Worm (Caenorhabditis elegans): Measurements from ENCODE around the gene nlp-21.

nlp-21 gene

DNA sequence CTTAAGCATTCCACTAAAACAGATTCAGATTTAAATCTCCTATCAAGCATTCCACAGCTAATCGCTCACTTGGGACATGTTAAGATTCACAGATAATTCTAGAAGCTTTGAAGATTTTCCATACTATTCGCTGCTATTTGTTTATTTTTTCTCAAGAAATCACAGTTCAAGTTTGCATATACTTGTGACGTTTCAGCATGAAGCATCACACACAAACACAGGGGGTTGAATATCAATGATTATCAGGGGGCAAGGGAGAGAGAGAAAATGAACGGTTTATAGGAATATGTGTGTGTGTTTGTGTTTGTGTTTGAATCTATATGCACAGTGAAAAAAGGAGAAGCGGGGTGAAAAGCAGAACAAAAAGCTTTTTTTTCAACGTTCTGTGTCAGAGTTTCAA lies 9.7 kb upstream of the nlp-21 start, which contains the start of gene Y47D3B.12:
Gene Y47D3B.12 (plus strand): TSS at position 301 of the 400 bp plus-strand sequence.
- TF ChIP-seq pes-1 (GFP tag; IDR thresholded peaks at IDR 0.05): no peak
- TF ChIP-seq hmbx-1 (tag; optimal IDR thresholded peaks at IDR 0.05): no peak
- TF ChIP-seq ets-7 (tag; optimal IDR thresholded peaks at IDR 0.05): no peak
- TF ChIP-seq scrt-1 (GFP tag; IDR thresholded peaks at IDR 0.05): no peak
- no peak for TF ChIP-seq hnd-1 (tag; optimal IDR thresholded peaks at IDR 0.05)
- no peak for TF ChIP-seq ceh-36 (tag; optimal IDR thresholded peaks at IDR 0.05)
- no peak for TF ChIP-seq tra-4 (tag; optimal IDR thresholded peaks at IDR 0.05)

ce11 chrIII:11397499-11397898 lies 4.4 kb upstream of the nlp-21 start, which contains the start of gene Y47D3B.3:
Gene Y47D3B.3 (plus strand): TSS chrIII:11397799.
- no peak for TF ChIP-seq ama-1 (optimal IDR thresholded peaks at IDR 0.05)

ce11 chrIII:11392740-11393139 lies 322 bp downstream of the nlp-21 start:
- TF ChIP-seq ceh-13 (GFP tag; optimal IDR thresholded peaks at IDR 0.05) (no peak), hmg-4 (GFP tag; optimal IDR thresholded peaks at IDR 0.05) (no peak), scrt-1 (GFP tag; IDR thresholded peaks at IDR 0.05) (no peak; the same call in 1 of the 2 replicates), aly-1 (tag; optimal IDR thresholded peaks at IDR 0.05) (no peak), F13C5.2 (tag; optimal IDR thresholded peaks at IDR 0.05) (no peak), flt-1 (GFP tag; IDR thresholded peaks at IDR 0.05) (no peak), hmbx-1 (tag; optimal IDR thresholded peaks at IDR 0.05) (no peak), ceh-36 (tag; optimal IDR thresholded peaks at IDR 0.05) (peak; percentile 90)

DNA sequence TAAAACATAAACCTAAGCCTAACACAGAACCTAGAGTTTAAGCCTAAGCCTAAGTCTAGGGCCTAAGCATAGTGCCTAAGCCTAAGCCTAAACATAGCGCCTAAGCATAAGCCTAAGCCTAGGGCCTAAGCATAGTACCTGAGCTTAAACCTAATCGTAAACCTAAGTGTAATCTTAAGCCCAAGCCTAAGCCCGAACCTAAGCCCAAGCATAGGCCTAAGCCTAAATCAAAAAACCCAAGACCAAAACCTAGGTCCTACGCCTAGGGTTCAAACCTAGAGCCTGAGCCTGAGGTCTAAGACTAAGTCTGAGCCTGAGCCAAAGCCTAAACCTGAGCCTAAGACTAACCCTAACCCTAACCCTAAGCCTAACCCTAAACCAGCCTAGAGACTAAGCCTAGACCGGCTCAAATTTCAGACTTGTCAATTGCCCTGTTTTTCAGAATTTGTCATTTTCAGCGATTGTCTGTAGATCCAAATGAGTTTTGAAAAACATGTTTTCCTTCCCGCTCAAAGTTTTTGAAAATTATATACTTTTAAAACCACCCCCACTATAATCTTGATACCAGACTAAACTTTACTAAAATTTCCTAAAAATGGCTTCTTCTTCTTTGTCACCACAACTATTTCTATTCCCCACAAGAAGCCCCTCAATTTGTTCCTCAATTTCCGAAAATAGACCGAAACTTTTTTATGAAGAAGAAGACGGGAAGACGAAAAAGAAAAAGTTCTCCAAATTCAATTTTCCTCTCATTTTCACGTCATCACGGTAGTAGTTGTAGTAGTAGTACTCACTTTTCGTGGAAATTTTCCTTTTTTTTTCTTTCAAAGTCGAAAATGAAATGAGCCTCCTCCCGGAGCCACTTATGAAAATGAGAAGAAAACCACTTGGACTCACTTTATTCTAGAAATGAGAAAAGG lies 1.2 kb downstream of the nlp-21 start:
- TF ChIP-seq ceh-36 (tag; optimal IDR thresholded peaks at IDR 0.05) (peak; percentile 20), pes-1 (GFP tag; IDR thresholded peaks at IDR 0.05) (no peak)

DNA sequence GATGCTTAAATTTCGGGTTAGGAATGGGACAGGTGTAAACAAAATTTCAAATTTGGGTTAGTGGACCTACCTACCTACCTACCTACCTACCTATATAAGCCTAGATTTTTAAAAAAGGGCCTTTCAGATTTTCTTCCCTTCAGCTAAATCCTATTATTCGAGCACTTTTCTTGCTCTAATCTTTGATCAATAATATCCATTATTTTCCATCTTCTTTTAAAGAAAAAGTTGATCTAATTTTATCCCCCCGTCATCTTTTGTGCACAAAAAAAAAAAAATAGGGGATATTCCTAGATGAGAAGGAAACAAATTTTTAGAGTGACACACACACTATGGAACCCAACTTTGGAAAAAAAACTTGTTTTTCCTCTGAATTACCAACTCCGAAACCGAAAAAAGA lies 2.2 kb downstream of the nlp-21 start:
- no peak for TF ChIP-seq tra-4 (tag; optimal IDR thresholded peaks at IDR 0.05)
- TF ChIP-seq B0310.2 (tag; optimal IDR thresholded peaks at IDR 0.05): no peak
- no peak for TF ChIP-seq hmbx-1 (tag; optimal IDR thresholded peaks at IDR 0.05)
- no peak for TF ChIP-seq ama-1 (optimal IDR thresholded peaks at IDR 0.05)
- TF ChIP-seq hnd-1 (tag; optimal IDR thresholded peaks at IDR 0.05): no peak
- no peak for TF ChIP-seq hmg-4 (GFP tag; optimal IDR thresholded peaks at IDR 0.05)
- TF ChIP-seq scrt-1 (GFP tag; IDR thresholded peaks at IDR 0.05): no peak
- TF ChIP-seq ceh-36 (tag; optimal IDR thresholded peaks at IDR 0.05): no peak
- no peak for TF ChIP-seq ets-7 (tag; optimal IDR thresholded peaks at IDR 0.05)
- TF ChIP-seq tbx-37 (GFP tag; conservative IDR thresholded peaks at IDR 0.05): no peak
- TF ChIP-seq ceh-13 (GFP tag; optimal IDR thresholded peaks at IDR 0.05): no peak
- TF ChIP-seq F13C5.2 (tag; optimal IDR thresholded peaks at IDR 0.05): no peak

DNA sequence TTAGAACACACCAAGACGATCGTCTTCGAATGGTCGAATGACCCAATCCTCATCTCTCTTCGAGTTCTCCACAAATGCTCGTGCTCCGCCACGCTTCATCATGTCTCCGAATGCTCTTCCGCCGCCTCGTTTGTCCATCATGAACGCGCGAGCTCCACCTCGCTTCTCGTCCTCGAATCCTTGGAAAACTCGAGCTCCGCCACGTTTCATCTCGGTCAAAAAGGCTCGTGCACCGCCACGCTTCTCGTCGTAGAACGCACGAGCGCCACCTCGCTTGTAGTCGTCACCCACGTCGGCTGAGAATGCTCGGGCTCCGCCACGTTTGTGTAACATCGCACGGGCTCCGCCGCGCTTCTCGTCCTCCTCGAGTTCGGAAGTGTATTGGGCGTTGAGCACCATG lies 3.7 kb downstream of the nlp-21 start:
- TF ChIP-seq sea-1 (GFP tag; conservative IDR thresholded peaks at IDR 0.05) (0 out of 2 replicates have a peak, but pooled peaks have one; percentile 19), F13C5.2 (tag; optimal IDR thresholded peaks at IDR 0.05) (no peak)

DNA sequence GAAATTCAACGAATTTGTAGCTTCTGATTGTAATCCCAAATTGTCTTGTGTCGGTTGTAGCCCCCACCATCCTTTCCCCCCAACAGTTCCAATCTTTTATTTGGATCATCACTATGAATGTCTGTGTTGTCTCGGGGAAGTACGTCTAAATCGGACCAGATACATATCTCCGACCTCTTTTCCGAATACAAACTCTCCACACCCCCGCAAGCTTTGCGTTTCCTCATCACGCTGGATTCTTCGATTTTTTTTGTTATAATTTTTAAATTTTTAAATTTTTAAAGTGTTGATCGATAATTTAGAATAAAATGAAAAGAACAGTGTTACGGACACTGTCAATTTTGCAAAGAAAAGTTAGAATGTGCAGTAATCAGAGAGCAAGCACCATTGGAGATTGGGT lies 11.1 kb downstream of the nlp-21 start, which contains the start of gene subs-4:
Gene subs-4 (plus strand): TSS at position 301 of the 400 bp plus-strand sequence.
- TF ChIP-seq sea-1 (GFP tag; conservative IDR thresholded peaks at IDR 0.05) (no peak), flt-1 (GFP tag; IDR thresholded peaks at IDR 0.05) (no peak), tbx-11 (GFP tag; IDR thresholded peaks at IDR 0.05) (no peak), ama-1 (optimal IDR thresholded peaks at IDR 0.05) (no peak)

- TF ChIP-seq B0310.2 (tag; optimal IDR thresholded peaks at IDR 0.05) (no peak), sea-1 (GFP tag; conservative IDR thresholded peaks at IDR 0.05) (no peak), hmg-4 (GFP tag; optimal IDR thresholded peaks at IDR 0.05) (no peak), pes-1 (GFP tag; IDR thresholded peaks at IDR 0.05) (no peak), tra-4 (tag; optimal IDR thresholded peaks at IDR 0.05) (no peak), flt-1 (GFP tag; IDR thresholded peaks at IDR 0.05) (no peak), F13C5.2 (tag; optimal IDR thresholded peaks at IDR 0.05) (no peak), scrt-1 (GFP tag; IDR thresholded peaks at IDR 0.05) (no peak), hmbx-1 (tag; optimal IDR thresholded peaks at IDR 0.05) (no peak), ama-1 (optimal IDR thresholded peaks at IDR 0.05) (no peak), hnd-1 (tag; optimal IDR thresholded peaks at IDR 0.05) (no peak), tbx-37 (GFP tag; conservative IDR thresholded peaks at IDR 0.05) (no peak), aly-1 (tag; optimal IDR thresholded peaks at IDR 0.05) (no peak), tbx-11 (GFP tag; IDR thresholded peaks at IDR 0.05) (no peak), ceh-36 (tag; optimal IDR thresholded peaks at IDR 0.05) (no peak), ets-7 (tag; optimal IDR thresholded peaks at IDR 0.05) (no peak), ceh-13 (GFP tag; optimal IDR thresholded peaks at IDR 0.05) (no peak)
These were observed 12.5 kb downstream of the nlp-21 start for ce11 chrIII:11380555-11380954.

- no peak for TF ChIP-seq hmbx-1 (tag; optimal IDR thresholded peaks at IDR 0.05)
- no peak for TF ChIP-seq ets-7 (tag; optimal IDR thresholded peaks at IDR 0.05)
- TF ChIP-seq ceh-13 (GFP tag; optimal IDR thresholded peaks at IDR 0.05): no peak
- TF ChIP-seq aly-1 (tag; optimal IDR thresholded peaks at IDR 0.05): no peak
- TF ChIP-seq F13C5.2 (tag; optimal IDR thresholded peaks at IDR 0.05): no peak
- TF ChIP-seq scrt-1 (GFP tag; IDR thresholded peaks at IDR 0.05): no peak
- TF ChIP-seq flt-1 (GFP tag; IDR thresholded peaks at IDR 0.05): no peak
These were observed 14.2 kb downstream of the nlp-21 start for ce11 chrIII:11378910-11379309.
